Worm (Caenorhabditis elegans) whole organism, dauer: ENCODE results near the gene C16D9.4.

Source experiments
- unc-62 ChIP-seq: sonication (generic microtip); optimal IDR thresholded peaks from 2 replicates; lab custom pipeline; 2017; ENCODE audit warnings: missing biosample characterization, missing genetic modification reagents, missing genetic modification characterization

Gene C16D9.4

DNA sequence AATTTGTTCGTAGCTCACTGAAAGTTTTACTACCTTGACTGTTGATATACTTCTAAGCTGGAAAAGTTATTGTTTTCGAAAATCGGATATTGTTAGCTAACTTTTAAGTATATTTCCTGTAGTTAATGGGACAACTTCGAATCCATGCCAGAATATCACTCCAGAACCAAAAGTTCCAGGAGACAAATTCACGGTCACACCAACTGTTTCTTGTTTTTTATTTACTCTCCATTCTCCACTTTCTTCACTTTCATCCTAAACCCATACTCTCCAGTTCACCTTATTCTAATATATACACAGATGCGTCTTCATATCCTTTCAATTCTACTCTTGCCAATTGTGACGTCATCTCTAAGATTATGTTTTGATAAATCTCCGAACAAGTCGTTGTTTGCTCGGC lies 16.3 kb upstream of the C16D9.4 start, which contains the start of gene C16D9.1:
Gene C16D9.1, plus strand, starts transcription at position 301 of the 400 bp plus-strand sequence.
- no peak for TF ChIP-seq unc-62

DNA sequence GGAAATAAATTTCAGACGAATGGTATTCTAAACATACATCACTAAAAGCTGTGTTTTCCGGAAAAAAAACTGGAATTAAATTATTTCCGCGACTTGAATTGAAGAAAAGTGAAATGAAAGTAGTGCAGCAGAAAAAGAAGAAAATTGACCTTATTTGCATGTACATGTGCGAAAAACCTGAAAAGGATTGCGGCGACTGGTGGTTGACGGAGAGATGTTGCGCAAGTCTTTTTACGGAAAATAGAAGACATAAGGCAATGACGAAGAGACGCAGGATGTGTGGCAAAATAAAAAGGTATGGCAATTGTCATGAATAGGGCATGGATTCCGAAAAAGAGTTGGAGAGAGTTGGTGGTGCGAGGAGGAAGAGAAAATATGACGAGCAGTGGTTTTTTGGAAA lies 12.3 kb upstream of the C16D9.4 start:
- TF ChIP-seq unc-62: no peak

DNA sequence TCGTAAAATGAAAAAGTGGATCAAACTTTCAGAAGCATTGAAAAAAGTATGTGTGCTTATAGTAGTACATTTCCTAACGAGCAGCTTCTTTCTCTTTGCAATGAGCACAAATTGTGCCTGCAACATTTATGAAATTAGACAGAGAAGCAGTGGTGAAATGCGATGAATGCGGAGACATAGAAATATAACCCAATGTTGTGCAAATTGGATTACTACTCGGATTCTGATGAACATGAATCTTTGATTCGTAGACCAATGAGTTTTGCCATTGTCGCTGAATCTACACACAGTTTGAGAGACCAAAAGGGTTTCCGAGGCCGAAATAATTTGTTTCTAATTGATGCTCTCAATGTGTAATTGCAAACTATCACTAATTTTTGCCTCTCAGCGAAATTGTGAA lies 11.2 kb upstream of the C16D9.4 start:
- TF ChIP-seq unc-62: no peak

DNA sequence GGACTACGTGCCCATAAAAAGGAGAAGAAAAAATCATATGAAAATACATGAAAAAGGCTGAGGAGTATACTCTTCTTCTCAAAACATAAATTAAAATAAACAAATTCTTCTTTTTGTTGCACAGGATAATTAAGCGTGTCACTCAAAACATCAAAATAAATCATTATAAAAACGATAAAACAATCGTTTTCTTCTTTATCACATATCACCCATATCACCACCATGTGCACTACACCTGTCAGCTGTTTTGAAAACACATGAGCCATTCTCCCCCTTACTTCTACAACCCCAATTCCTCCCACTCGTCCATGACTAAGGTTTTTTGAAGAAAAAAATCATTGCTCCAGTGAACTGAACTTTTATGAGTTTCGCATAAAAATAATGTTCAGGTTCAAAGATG lies 9.8 kb upstream of the C16D9.4 start:
- no peak for TF ChIP-seq unc-62

DNA sequence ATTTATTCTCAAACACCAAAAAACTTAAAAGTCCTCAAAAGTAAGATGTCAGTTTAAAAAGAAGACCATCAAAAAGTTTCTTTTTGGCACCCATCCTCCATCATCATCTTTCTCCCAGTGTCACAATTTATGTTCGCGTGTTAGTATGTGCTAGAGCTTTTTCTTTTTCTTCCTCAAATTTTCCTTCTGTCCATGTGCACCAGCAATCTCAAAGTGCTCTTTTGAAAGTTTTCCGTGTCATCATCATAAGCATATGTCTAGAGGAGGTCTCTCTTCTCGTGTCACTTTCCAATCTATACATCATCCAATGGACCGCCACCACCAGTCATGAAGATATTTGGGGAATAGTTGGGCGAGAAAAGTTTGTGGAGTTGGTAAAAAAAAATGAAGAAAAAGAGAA lies 8.4 kb upstream of the C16D9.4 start:
- no peak for TF ChIP-seq unc-62

DNA sequence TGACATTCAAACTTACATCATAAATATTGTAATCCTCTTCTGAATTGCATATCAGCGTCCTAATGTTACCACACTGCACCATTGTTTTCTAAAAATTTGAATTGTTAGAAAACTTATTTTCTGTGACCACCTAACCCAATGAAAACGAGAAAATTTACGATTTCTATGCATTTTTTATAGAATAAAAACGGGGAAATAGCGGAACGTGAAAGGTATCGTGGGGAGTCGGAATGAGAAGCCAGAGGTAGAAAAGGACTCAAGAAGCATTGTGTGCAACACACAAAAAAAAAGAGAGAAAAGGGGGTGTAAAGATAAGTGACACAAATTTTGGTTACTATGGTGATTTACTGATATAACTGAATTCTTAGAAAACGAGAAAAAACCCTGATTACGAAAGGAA lies 7.5 kb upstream of the C16D9.4 start, which contains the start of gene C16D9.6:
Gene C16D9.6, minus strand, starts transcription at position 101 of the 400 bp plus-strand sequence.
- TF ChIP-seq unc-62: no peak

DNA sequence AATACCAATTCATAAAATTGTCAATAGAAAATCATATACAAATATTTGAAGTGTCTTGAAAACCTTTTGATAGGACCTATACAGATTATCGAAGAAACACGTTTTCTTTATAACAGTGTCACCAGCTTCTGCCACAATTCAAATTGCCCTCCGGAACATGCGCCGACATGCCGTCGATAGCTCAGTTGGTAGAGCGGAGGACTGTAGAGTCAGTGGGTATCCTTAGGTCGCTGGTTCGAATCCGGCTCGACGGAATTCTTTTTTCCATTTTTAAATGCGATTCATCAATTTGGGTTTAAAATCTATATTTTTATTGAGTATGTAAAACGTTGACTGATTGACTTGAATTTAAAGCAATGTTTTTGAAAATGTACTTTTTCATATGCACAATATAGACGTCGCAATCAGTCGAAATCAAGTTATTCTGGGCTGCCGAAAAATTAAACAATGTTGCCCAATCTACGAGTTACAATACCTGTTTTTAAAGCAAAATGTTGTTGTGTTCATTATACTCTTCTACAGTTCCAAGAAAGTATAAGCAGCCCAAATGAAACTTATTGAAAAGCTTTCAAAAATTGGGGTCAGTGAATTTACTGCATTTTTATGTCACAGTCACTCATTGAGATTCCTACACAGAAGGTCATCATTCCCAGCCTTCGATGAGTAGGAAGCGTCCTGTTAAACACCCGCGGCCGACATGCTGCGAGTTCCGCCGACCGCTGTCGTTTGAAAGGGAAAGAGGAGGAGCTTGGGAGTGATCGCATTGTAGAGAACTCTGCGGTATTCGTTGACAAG lies 4.8 kb upstream of the C16D9.4 start:
- TF ChIP-seq unc-62: no peak

DNA sequence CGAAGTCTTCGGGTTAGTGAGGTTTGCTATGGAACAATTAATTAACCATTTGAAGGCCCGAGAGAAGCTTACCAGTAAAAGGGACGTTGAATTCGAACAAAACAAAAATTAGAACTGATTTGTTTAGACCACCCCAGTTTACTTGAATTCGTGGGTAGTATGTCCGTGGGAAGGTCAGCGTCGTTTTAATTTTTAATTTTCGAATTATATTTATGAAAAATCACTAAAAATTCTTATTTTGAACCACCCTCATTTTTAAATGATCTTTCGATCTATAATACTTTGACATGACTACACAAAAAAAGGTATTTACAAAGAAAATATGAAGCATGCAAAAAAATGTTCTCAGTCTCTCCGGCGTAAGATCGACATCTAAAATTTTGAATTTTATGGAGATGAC lies 2.8 kb upstream of the C16D9.4 start, which contains the start of gene C16D9.5:
Gene C16D9.5, minus strand, starts transcription at position 101 of the 400 bp plus-strand sequence.
- no peak for TF ChIP-seq unc-62

DNA sequence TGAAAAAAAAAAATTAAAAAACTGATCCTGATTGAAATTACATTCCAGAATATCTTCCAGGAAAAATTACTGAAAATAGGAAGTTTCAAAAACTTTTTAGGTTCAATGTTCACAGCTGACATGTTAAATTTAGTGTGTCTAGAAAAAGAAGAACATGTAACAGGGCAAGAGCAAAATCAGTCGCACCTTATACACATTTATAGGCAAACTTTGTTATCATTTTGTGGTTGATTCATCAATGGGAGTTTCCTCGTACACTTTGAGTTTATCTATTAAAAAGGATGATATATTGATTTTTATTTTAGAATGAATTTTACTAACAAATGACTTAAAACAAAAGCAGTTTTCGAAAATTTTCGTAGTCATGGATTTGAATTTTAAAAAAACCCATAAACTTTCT lies 503 bp upstream of the C16D9.4 start:
- no peak for TF ChIP-seq unc-62

DNA sequence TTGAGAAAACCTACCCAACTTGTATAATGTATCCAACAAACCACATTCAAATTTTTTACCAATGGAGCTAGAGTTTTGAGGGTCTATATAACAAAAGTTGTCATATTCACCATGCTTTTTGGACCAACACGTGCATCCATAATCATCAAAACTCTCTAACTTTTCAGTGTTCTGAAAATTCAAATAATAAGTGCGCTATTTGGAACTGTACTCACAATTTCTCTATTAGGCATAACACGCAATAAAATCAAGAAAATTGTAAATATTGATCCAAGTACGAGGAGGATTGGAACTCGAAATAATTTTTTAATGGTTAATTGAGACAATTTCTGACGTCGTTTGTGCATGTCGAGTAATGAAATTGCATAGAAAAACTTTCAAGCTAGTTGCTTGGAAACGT lies 2.8 kb downstream of the C16D9.4 start, which contains the start of gene C16D9.3:
Gene C16D9.3, minus strand, starts transcription at position 101 of the 400 bp plus-strand sequence.
- TF ChIP-seq unc-62: no peak

DNA sequence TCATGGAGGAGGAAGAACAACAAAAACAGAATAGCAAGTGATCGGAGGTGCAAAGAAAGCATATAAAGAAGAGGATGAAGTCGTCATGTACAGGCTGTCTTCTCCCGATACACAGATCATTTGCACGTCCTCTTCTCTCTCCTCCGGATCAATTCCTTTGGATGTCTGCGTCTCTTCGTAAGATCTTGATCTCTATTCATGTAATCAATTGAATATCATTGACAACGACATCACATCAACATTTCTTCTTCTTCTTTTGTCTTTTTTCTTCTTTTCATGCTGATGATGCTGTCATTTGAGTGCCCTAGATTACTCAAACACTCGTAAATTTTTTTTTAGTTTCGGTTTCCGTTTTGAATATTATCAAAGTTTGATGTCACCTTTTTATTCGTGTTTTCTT lies 4.4 kb downstream of the C16D9.4 start, which contains the start of gene rol-3:
Gene rol-3, minus strand, starts transcription at position 120 of the 400 bp plus-strand sequence.
- no peak for TF ChIP-seq unc-62

DNA sequence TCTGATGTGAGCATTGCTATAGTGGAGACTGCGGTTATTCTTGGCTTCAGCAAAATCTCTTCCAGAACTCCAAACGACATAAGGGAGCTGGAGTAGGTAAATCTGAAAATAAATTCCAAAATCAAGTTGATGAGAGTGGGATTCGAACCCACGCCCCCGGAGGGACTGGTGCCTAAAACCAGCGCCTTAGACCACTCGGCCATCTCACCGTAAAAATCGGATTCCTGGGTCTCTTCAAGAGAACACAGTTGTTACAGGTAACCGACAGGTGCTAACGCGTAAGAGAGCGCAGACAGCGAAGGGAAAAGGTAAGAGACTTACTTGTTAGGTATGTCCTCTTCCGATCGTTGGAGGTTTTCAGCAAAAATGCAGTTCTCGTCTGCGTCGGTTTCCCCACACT lies 7.4 kb downstream of the C16D9.4 start:
- TF ChIP-seq unc-62: no peak

DNA sequence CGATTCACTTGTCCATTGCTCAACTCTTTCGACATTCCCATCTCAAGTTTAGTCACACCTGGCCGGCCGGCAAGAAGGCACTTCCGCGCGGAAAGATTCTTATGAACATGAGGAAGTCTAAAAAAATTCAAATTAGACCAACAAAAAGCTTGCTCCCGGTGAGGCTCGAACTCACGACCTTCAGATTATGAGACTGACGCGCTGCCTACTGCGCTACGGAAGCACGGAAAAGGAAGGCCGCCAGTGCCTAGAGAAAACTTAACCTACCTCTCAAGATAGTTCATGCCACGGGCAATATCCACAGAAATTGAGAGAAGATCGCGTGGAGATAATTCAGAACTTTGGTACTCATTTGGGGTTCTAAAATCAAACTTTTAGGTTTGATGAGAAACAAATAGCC lies 12.6 kb downstream of the C16D9.4 start:
- TF ChIP-seq unc-62: no peak

DNA sequence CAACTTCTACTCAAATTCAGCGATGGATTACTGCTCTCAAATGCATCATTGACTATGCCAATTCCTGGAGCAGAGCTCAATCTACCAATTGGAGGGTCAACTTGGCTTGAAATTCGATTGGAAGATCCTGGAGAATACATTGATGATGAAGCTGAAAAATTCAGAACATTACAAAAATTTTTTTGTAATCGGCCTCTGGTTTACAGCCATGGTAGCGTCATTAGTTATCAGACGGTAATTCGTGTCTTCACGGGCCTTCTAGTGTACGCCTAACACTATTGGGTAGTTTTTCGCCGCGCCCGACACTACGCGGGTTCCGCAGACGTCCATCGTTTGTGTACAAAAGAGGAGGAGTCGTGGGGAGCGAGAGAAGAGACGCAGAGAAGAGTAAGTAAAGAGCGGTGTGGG lies 14.0 kb downstream of the C16D9.4 start:
- no peak for TF ChIP-seq unc-62

DNA sequence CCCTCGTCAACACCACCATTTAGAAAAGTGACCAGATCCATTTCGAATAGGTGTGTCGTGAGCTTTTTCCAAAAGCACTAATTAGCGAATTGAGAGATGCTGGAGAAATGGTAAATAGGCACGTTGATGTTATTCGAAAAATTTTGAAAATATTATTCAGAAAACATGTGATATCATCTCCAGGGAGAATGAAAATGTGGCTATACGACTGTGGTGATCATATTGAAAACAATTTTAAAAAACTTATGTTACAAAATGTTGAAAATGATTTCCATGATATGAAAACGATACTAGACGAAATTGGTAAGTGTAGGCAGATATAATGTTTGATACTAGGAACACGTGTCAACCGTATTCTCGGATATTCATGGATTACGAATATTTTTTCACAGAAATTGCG lies 15.9 kb downstream of the C16D9.4 start, which contains the start of gene K07C11.10:
Gene K07C11.10, minus strand, starts transcription at position 101 of the 400 bp plus-strand sequence.
- no peak for TF ChIP-seq unc-62

DNA sequence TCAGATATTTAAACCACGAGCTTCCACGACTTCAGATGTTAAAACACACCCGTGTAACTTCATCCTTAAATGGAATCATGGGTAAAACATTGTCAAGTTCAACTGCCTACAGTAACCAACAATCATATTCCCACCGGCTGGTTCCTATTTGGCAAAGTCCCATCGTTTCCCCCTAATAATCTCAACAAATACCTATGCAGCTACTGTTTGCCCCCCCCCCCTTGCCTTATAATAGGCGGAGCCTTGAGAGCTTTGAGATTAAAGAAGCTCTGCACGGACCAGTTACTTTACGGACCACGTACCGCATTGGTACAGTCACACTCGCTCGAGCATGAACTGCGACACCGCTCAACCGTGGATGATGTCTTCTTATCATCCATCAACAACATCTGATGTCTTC lies 18.1 kb downstream of the C16D9.4 start, which contains the start of gene pax-1:
Gene pax-1, plus strand, starts transcription at position 301 of the 400 bp plus-strand sequence.
- TF ChIP-seq unc-62: no peak

DNA sequence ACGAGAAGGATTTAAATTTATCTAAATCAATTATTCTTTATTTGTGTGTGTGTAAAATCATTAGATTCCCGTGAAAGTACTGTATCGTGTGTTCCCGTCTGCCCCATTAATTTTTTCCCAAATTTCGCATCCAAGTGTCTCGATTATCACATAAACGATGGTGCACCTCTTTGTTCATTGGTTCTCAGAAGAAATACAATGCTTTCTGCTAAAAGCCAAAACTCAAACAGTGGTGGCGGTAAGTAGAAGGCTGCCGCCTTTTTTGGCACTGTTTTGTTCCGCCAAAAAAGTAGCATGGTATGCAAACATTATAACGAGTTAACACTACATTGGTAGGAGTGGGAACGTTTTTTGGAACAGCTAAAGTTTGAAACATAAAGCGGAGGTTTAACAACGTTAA lies 19.3 kb downstream of the C16D9.4 start:
- TF ChIP-seq unc-62: no peak

DNA sequence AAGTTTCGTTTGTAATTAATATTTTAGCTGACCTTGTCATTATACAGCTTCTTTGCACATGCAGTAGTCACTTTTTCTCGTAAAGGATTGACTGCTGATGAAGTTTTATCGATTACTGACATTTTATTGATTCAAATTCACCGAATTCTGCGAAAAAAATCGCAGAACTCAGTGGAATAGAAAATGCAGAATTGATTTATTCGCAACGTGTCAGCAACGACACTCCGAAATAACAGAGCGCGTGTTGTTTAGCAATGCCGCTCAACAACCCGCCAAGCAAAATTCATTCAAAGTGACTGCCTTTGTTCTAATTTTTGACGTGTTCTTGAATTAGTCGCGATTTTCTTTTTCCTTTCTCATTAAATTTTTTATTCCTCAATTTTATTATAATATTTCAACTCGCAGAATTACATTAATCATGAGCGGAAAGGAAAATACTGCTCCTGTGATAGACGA lies 21.6 kb downstream of the C16D9.4 start, which contains the start of the genes cogc-6 and air-1:
Gene cogc-6, minus strand, starts transcription at position 234 of the 456 bp plus-strand sequence.
Gene air-1, plus strand, starts transcription at position 406 of the 456 bp plus-strand sequence.
- TF ChIP-seq unc-62: no peak
